Worm (Caenorhabditis elegans) whole organism, young adult: ENCODE measurements around the gene Y54G11A.14.
"Not testable (repeated sequence)": the region's sequence is repeated elsewhere in the genome, so short reads cannot be mapped to it uniquely, and the experiment has no call there.

Source experiments
- ZK185.1 ChIP-seq: sonication (generic microtip); optimal IDR thresholded peaks from 2 replicates; lab custom pipeline; 2016; ENCODE audit warnings: mild to moderate bottlenecking, missing genetic modification characterization, missing compliant biosample characterization; ENCODE audit not compliant: poor library complexity, severe bottlenecking
- egl-44 ChIP-seq: fragments of 200-800 bp; sonication (Bioruptor generic); IDR thresholded peaks from 2 replicates; pipeline ENCODE4 v1.3.6; 2022; ENCODE audit warnings: missing genetic modification reagents, missing genetic modification characterization, missing compliant biosample characterization
- lin-54 ChIP-seq: fragments of 200-800 bp; sonication (Bioruptor generic); optimal IDR thresholded peaks from 2 replicates; lab custom pipeline; 2018; ENCODE audit warnings: mild to moderate bottlenecking, missing genetic modification characterization, missing compliant biosample characterization
- madf-8 ChIP-seq: fragments of 200-800 bp; sonication (Bioruptor generic); conservative IDR thresholded peaks from 2 replicates; pipeline ENCODE4 v1.3.6; 2022; ENCODE audit warnings: missing genetic modification reagents, missing genetic modification characterization, missing compliant biosample characterization
- nhr-90 ChIP-seq: sonication (generic microtip); optimal IDR thresholded peaks from 2 replicates; lab custom pipeline; 2016; ENCODE audit warnings: missing genotype, mild to moderate bottlenecking, missing genetic modification characterization, missing compliant biosample characterization
- pbrm-1 ChIP-seq: fragments of 200-800 bp; sonication (Bioruptor generic); IDR thresholded peaks from 2 replicates; pipeline ENCODE4 v1.3.6; 2022; ENCODE audit warnings: missing genetic modification reagents, missing genetic modification characterization, missing compliant biosample characterization
- snpc-4 ChIP-seq, 5 experiments: fragments of 150-350 bp in 1 of 5; sonication (generic microtip) in 4 of 5; optimal IDR thresholded peaks; 2 replicates each; lab custom pipeline; 2014 to 2018; ENCODE audit warnings: missing genetic modification characterization in 5 of 5, missing biosample characterization in 3 of 5, antibody characterized with exemption in 2 of 5, mild to moderate bottlenecking in 2 of 5, missing compliant biosample characterization in 2 of 5, missing genotype in 2 of 5, moderate library complexity in 2 of 5, missing genetic modification reagents in 1 of 5

DNA sequence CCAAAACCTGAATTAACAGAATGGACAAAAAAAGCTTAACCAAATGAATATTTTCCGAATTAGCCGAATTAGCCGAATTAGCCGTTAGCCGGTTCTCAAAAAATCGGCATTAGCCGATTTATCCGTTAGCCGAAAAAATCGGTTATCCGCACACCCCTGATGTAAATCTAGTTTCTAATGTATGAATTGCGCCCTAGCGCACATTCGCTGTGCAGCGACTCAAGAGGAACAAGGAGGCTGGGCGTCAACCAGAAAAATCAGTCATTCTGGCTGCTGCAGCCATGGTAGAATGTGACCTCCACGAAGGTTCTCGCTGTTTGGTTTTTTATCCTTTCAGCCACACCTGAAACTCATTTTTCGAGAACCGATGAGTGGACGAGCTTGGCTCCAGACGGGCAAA is 26.1 kb upstream of the Y54G11A.14 start:
- not testable (repeated sequence) for TF ChIP-seq nhr-90 (tag; lab: Kevin White, UChicago); madf-8 (GFP tag; lab: Robert Waterston, UW); pbrm-1 (GFP tag; lab: Robert Waterston, UW); snpc-4 (GFP tag; optimal IDR thresholded peaks at IDR 0.05; lab: Kevin White, UChicago); snpc-4 (tag; optimal IDR thresholded peaks at IDR 0.05; lab: Kevin White, UChicago); ZK185.1 (tag; lab: Kevin White, UChicago); lin-54 (GFP tag; lab: Kevin White, UChicago); egl-44
